Fruit fly (Drosophila melanogaster) S2 (cell line): Measurements from ENCODE around the gene CG15408.

Source experiments
- CG8478 ChIP-seq: fragments of >200 bp; optimal IDR thresholded peaks from 2 replicates; lab custom pipeline; 2018
- CTCF ChIP-seq, 2 experiments: fragments of >200 bp; optimal IDR thresholded peaks; 2 replicates each; lab custom pipeline; 2018

CG15408 gene

dm6 chr2L:3319731-3320295 lies 12.8 kb upstream of the CG15408 start, which contains the start of the genes Fign and CG8837:
Fign (minus strand) TSS chr2L:3319872.
CG8837 (plus strand) TSS chr2L:3320245.
- TF ChIP-seq CTCF (optimal IDR thresholded peaks at IDR 0.05; lab: Kevin White, UChicago) (peak in 1 of 2 experiments; percentile 14), CG8478 (lab: Kevin White, UChicago) (no peak)

dm6 chr2L:3323319-3324287 lies 9.0 kb upstream of the CG15408 start, which contains the start of gene CG33281:
CG33281 (plus strand) TSS chr2L:3324237.
- TF ChIP-seq CTCF (optimal IDR thresholded peaks at IDR 0.05; lab: Kevin White, UChicago): no peak
- no peak for TF ChIP-seq CG8478 (lab: Kevin White, UChicago)

dm6 chr2L:3327603-3328002 lies 5.0 kb upstream of the CG15408 start, which contains the start of gene CG33282:
CG33282 (plus strand) TSS chr2L:3327903.
- TF ChIP-seq CG8478 (lab: Kevin White, UChicago) (no peak), CTCF (optimal IDR thresholded peaks at IDR 0.05; lab: Kevin White, UChicago) (no peak)

dm6 chr2L:3330628-3331027 lies 2.0 kb upstream of the CG15408 start, which contains the start of gene CG3285:
CG3285 (plus strand) TSS chr2L:3330928.
- no peak for TF ChIP-seq CTCF (optimal IDR thresholded peaks at IDR 0.05; lab: Kevin White, UChicago)
- TF ChIP-seq CG8478 (lab: Kevin White, UChicago): no peak

- no peak for TF ChIP-seq CTCF (optimal IDR thresholded peaks at IDR 0.05; lab: Kevin White, UChicago)
- TF ChIP-seq CG8478 (lab: Kevin White, UChicago): no peak
Measured at dm6 chr2L:3338566-3339215, 6.1 kb downstream of the CG15408 start.

- TF ChIP-seq CTCF (optimal IDR thresholded peaks at IDR 0.05; lab: Kevin White, UChicago) (no peak), CG8478 (lab: Kevin White, UChicago) (no peak)
Measured at dm6 chr2L:3339420-3339819, 6.8 kb downstream of the CG15408 start.

dm6 chr2L:3341231-3341935 lies 8.8 kb downstream of the CG15408 start:
- TF ChIP-seq CTCF (optimal IDR thresholded peaks at IDR 0.05; lab: Kevin White, UChicago): no peak

dm6 chr2L:3342369-3342768 lies 9.8 kb downstream of the CG15408 start:
- TF ChIP-seq CTCF (optimal IDR thresholded peaks at IDR 0.05; lab: Kevin White, UChicago) (no peak), CG8478 (lab: Kevin White, UChicago) (no peak)

dm6 chr2L:3345763-3346482 lies 13.3 kb downstream of the CG15408 start:
- TF ChIP-seq CTCF (optimal IDR thresholded peaks at IDR 0.05; lab: Kevin White, UChicago) (no peak), CG8478 (lab: Kevin White, UChicago) (no peak)

dm6 chr2L:3346483-3346839 lies 13.8 kb downstream of the CG15408 start:
- TF ChIP-seq CG8478 (lab: Kevin White, UChicago): no peak
- no peak for TF ChIP-seq CTCF (optimal IDR thresholded peaks at IDR 0.05; lab: Kevin White, UChicago)

- no peak for TF ChIP-seq CTCF (optimal IDR thresholded peaks at IDR 0.05; lab: Kevin White, UChicago)
- no peak for TF ChIP-seq CG8478 (lab: Kevin White, UChicago)
Measured at dm6 chr2L:3348146-3348747, 15.6 kb downstream of the CG15408 start.

dm6 chr2L:3351575-3352219 lies 19.1 kb downstream of the CG15408 start:
- no peak for TF ChIP-seq CTCF (optimal IDR thresholded peaks at IDR 0.05; lab: Kevin White, UChicago)

- TF ChIP-seq CTCF (optimal IDR thresholded peaks at IDR 0.05; lab: Kevin White, UChicago) (no peak), CG8478 (lab: Kevin White, UChicago) (no peak)
Measured at dm6 chr2L:3352927-3353326, 20.3 kb downstream of the CG15408 start.
